Worm (Caenorhabditis elegans) whole organism, young adult: ENCODE results near the gene shc-3.
A peak's percentile ranks its signal among the peaks of the same experiment; 100 is the strongest.

Experiments
- C17E4.6 ChIP-seq: fragments of 200-800 bp; sonication (Bioruptor generic); IDR thresholded peaks from 2 replicates; pipeline ENCODE4 v1.3.6; 2022; ENCODE audit warnings: missing genetic modification reagents, missing genetic modification characterization, missing compliant biosample characterization
- F37B4.10 ChIP-seq: fragments of 200-800 bp; sonication (Bioruptor generic); IDR thresholded peaks from 2 replicates; pipeline ENCODE4 v1.3.6; 2022; ENCODE audit warnings: missing genetic modification characterization, missing compliant biosample characterization
- F49E8.2 ChIP-seq: sonication (generic microtip); optimal IDR thresholded peaks from 3 replicates; lab custom pipeline; 2017; ENCODE audit warnings: missing genetic modification characterization, mild to moderate bottlenecking, missing compliant biosample characterization, antibody characterized with exemption, moderate library complexity; ENCODE audit not compliant: insufficient read depth
- F52B5.7 ChIP-seq: sonication (generic microtip); optimal IDR thresholded peaks from 2 replicates; lab custom pipeline; 2016; ENCODE audit warnings: mild to moderate bottlenecking, missing genetic modification characterization, missing compliant biosample characterization
- F57A8.1 ChIP-seq: fragments of 200-800 bp; sonication (Bioruptor generic); optimal IDR thresholded peaks from 2 replicates; lab custom pipeline; 2018; ENCODE audit warnings: mild to moderate bottlenecking, missing genetic modification characterization, moderate library complexity, missing compliant biosample characterization
- F57C9.4 ChIP-seq: sonication (generic microtip); optimal IDR thresholded peaks from 2 replicates; lab custom pipeline; 2017; ENCODE audit warnings: mild to moderate bottlenecking, missing genetic modification characterization, missing compliant biosample characterization
- K11D2.4 ChIP-seq: fragments of 200-800 bp; sonication (Bioruptor generic); IDR thresholded peaks from 2 replicates; pipeline ENCODE4 v1.3.6; 2022; ENCODE audit warnings: missing genetic modification reagents, missing genetic modification characterization, missing compliant biosample characterization
- T26A5.8 ChIP-seq: sonication (generic microtip); optimal IDR thresholded peaks from 2 replicates; lab custom pipeline; 2016; ENCODE audit warnings: missing genetic modification characterization, missing compliant biosample characterization
- Y56A3A.18 ChIP-seq: fragments of 200-800 bp; sonication (Bioruptor generic); IDR thresholded peaks from 2 replicates; pipeline ENCODE4 v1.3.6; 2022; ENCODE audit warnings: missing genetic modification reagents, missing genetic modification characterization, missing compliant biosample characterization
- Y67H2A.10 ChIP-seq: fragments of 200-800 bp; sonication (Bioruptor generic); conservative IDR thresholded peaks from 2 replicates; pipeline ENCODE4 v1.3.6; 2022; ENCODE audit warnings: missing genetic modification reagents, missing genetic modification characterization, missing compliant biosample characterization
- ZK185.1 ChIP-seq: sonication (generic microtip); optimal IDR thresholded peaks from 2 replicates; lab custom pipeline; 2016; ENCODE audit warnings: mild to moderate bottlenecking, missing genetic modification characterization, missing compliant biosample characterization; ENCODE audit not compliant: poor library complexity, severe bottlenecking
- ceh-100 ChIP-seq: fragments of 200-800 bp; sonication (Bioruptor generic); IDR thresholded peaks from 2 replicates; pipeline ENCODE4 v1.3.6; 2022; ENCODE audit warnings: missing genetic modification reagents, missing genetic modification characterization, missing compliant biosample characterization
- ceh-27 ChIP-seq: fragments of 200-800 bp; sonication (Bioruptor generic); optimal IDR thresholded peaks from 2 replicates; lab custom pipeline; 2018; ENCODE audit warnings: mild to moderate bottlenecking, missing genetic modification characterization, moderate library complexity, missing compliant biosample characterization
- ceh-91 ChIP-seq: fragments of 200-800 bp; sonication (Bioruptor generic); IDR thresholded peaks from 2 replicates; pipeline ENCODE4 v1.3.6; 2022; ENCODE audit warnings: missing genetic modification reagents, missing genetic modification characterization, missing compliant biosample characterization
- chd-7 ChIP-seq: sonication (generic microtip); optimal IDR thresholded peaks from 2 replicates; lab custom pipeline; 2016; ENCODE audit warnings: mild to moderate bottlenecking, missing genetic modification characterization, moderate library complexity, missing compliant biosample characterization
- dpff-1 ChIP-seq: sonication (generic microtip); optimal IDR thresholded peaks from 2 replicates; lab custom pipeline; 2017; ENCODE audit warnings: mild to moderate bottlenecking, missing genetic modification characterization, missing compliant biosample characterization
- efl-1 ChIP-seq: fragments of 150-350 bp; optimal IDR thresholded peaks from 2 replicates; lab custom pipeline; 2014; ENCODE audit warnings: missing biosample characterization, missing genetic modification reagents, missing genetic modification characterization
- egrh-3 ChIP-seq: fragments of 200-800 bp; sonication (Bioruptor generic); IDR thresholded peaks from 2 replicates; pipeline ENCODE4 v1.3.6; 2022; ENCODE audit warnings: missing genetic modification reagents, missing genetic modification characterization, missing compliant biosample characterization
- ekl-4 ChIP-seq: fragments of 200-800 bp; sonication (Bioruptor generic); IDR thresholded peaks from 2 replicates; pipeline ENCODE4 v1.3.6; 2022; ENCODE audit warnings: missing genetic modification reagents, missing genetic modification characterization, missing compliant biosample characterization
- him-1 ChIP-seq: sonication (generic microtip); optimal IDR thresholded peaks from 2 replicates; lab custom pipeline; 2016; ENCODE audit warnings: missing genotype, missing genetic modification reagents, missing genetic modification characterization, missing compliant biosample characterization
- hlh-12 ChIP-seq: sonication (generic microtip); optimal IDR thresholded peaks from 2 replicates; lab custom pipeline; 2016; ENCODE audit warnings: missing genetic modification characterization, missing compliant biosample characterization
- hrde-1 ChIP-seq: sonication (generic microtip); optimal IDR thresholded peaks from 2 replicates; lab custom pipeline; 2016; ENCODE audit warnings: missing genetic modification characterization, mild to moderate bottlenecking, missing compliant biosample characterization, moderate library complexity, missing genotype, missing genetic modification reagents, borderline replicate concordance
- let-526 ChIP-seq: fragments of 200-800 bp; sonication (Bioruptor generic); IDR thresholded peaks from 2 replicates; pipeline ENCODE4 v1.3.6; 2022; ENCODE audit warnings: missing genetic modification reagents, missing genetic modification characterization, missing compliant biosample characterization
- lin-26 ChIP-seq: fragments of 200-800 bp; sonication (Bioruptor generic); IDR thresholded peaks from 2 replicates; pipeline ENCODE4 v1.3.6; 2022; ENCODE audit warnings: missing genetic modification reagents, missing genetic modification characterization, missing compliant biosample characterization
- lsl-1 ChIP-seq: fragments of 200-800 bp; sonication (Bioruptor generic); optimal IDR thresholded peaks from 2 replicates; lab custom pipeline; 2018; ENCODE audit warnings: mild to moderate bottlenecking, missing genetic modification characterization, moderate library complexity, missing compliant biosample characterization
- mcd-1 ChIP-seq: fragments of 200-800 bp; sonication (Bioruptor generic); IDR thresholded peaks from 2 replicates; pipeline ENCODE4 v1.3.6; 2022; ENCODE audit warnings: missing genetic modification reagents, missing genetic modification characterization, missing compliant biosample characterization
- mxl-1 ChIP-seq: sonication (generic microtip); optimal IDR thresholded peaks from 2 replicates; lab custom pipeline; 2016; ENCODE audit warnings: missing genetic modification characterization, missing compliant biosample characterization
- nfya-1 ChIP-seq: sonication (generic microtip); optimal IDR thresholded peaks from 2 replicates; lab custom pipeline; 2017; ENCODE audit warnings: antibody characterized with exemption, missing compliant biosample characterization, missing genetic modification characterization, borderline replicate concordance; ENCODE audit not compliant: insufficient read depth
- nhr-120 ChIP-seq: fragments of 200-800 bp; sonication (Bioruptor generic); IDR thresholded peaks from 2 replicates; pipeline ENCODE4 v1.3.6; 2022; ENCODE audit warnings: missing genetic modification characterization, missing compliant biosample characterization
- nhr-80 ChIP-seq: sonication (generic microtip); optimal IDR thresholded peaks from 2 replicates; lab custom pipeline; 2016; ENCODE audit warnings: missing genetic modification characterization, missing compliant biosample characterization
- pbrm-1 ChIP-seq: fragments of 200-800 bp; sonication (Bioruptor generic); IDR thresholded peaks from 2 replicates; pipeline ENCODE4 v1.3.6; 2022; ENCODE audit warnings: missing genetic modification reagents, missing genetic modification characterization, missing compliant biosample characterization
- pha-4 ChIP-seq: fragments of 150-350 bp; sonication (generic microtip); optimal IDR thresholded peaks from 2 replicates; lab custom pipeline; 2014; ENCODE audit warnings: missing biosample characterization, missing genetic modification reagents, missing genetic modification characterization
- repo-1 ChIP-seq: sonication (generic microtip); optimal IDR thresholded peaks from 2 replicates; lab custom pipeline; 2017; ENCODE audit warnings: mild to moderate bottlenecking, missing genetic modification characterization, missing compliant biosample characterization
- sea-2 ChIP-seq: fragments of 200-800 bp; sonication (Bioruptor generic); IDR thresholded peaks from 2 replicates; pipeline ENCODE4 v1.3.6; 2022; ENCODE audit warnings: missing genetic modification characterization, missing compliant biosample characterization
- snpc-3.4 ChIP-seq: sonication (generic microtip); optimal IDR thresholded peaks from 2 replicates; lab custom pipeline; 2017; ENCODE audit warnings: missing genetic modification characterization, mild to moderate bottlenecking, missing compliant biosample characterization, antibody characterized with exemption, moderate library complexity, missing genotype, missing genetic modification reagents
- snpc-4 ChIP-seq, 5 experiments: fragments of 150-350 bp in 1 of 5; sonication (generic microtip) in 4 of 5; optimal IDR thresholded peaks; 2 replicates each; lab custom pipeline; 2014 to 2018; ENCODE audit warnings: missing genetic modification characterization in 5 of 5, missing biosample characterization in 3 of 5, antibody characterized with exemption in 2 of 5, mild to moderate bottlenecking in 2 of 5, missing compliant biosample characterization in 2 of 5, missing genotype in 2 of 5, moderate library complexity in 2 of 5, missing genetic modification reagents in 1 of 5
- somi-1 ChIP-seq: fragments of 200-800 bp; sonication (Bioruptor generic); optimal IDR thresholded peaks from 2 replicates; lab custom pipeline; 2018; ENCODE audit warnings: mild to moderate bottlenecking, missing genetic modification characterization, missing compliant biosample characterization
- sptf-2 ChIP-seq: fragments of 200-800 bp; sonication (Bioruptor generic); optimal IDR thresholded peaks from 2 replicates; lab custom pipeline; 2018; ENCODE audit warnings: mild to moderate bottlenecking, missing genetic modification characterization, missing compliant biosample characterization
- tbp1 ChIP-seq: fragments of 200-800 bp; sonication (Bioruptor generic); optimal IDR thresholded peaks from 2 replicates; lab custom pipeline; 2018; ENCODE audit warnings: mild to moderate bottlenecking, missing genetic modification characterization, missing compliant biosample characterization
- unc-130 ChIP-seq: sonication (generic microtip); optimal IDR thresholded peaks from 2 replicates; lab custom pipeline; 2016; ENCODE audit warnings: missing genetic modification reagents, missing genetic modification characterization, missing compliant biosample characterization
- zim-3 ChIP-seq: sonication (generic microtip); optimal IDR thresholded peaks from 2 replicates; lab custom pipeline; 2017; ENCODE audit warnings: mild to moderate bottlenecking, missing genetic modification characterization, moderate library complexity, missing compliant biosample characterization
- ztf-25 ChIP-seq: fragments of 200-800 bp; sonication (Bioruptor generic); IDR thresholded peaks from 2 replicates; pipeline ENCODE4 v1.3.6; 2022; ENCODE audit warnings: missing genetic modification reagents, missing genetic modification characterization, missing compliant biosample characterization
- ztf-26 ChIP-seq: sonication (generic microtip); optimal IDR thresholded peaks from 2 replicates; lab custom pipeline; 2017; ENCODE audit warnings: missing genetic modification characterization, missing compliant biosample characterization
- ztf-3 ChIP-seq: fragments of 200-800 bp; sonication (Bioruptor generic); optimal IDR thresholded peaks from 2 replicates; lab custom pipeline; 2018; ENCODE audit warnings: mild to moderate bottlenecking, missing genetic modification characterization, missing compliant biosample characterization
- ztf-6 ChIP-seq: fragments of 200-800 bp; sonication (Bioruptor generic); IDR thresholded peaks from 2 replicates; pipeline ENCODE4 v1.3.6; 2022; ENCODE audit warnings: missing genetic modification reagents, missing genetic modification characterization, missing compliant biosample characterization

Gene shc-3

DNA sequence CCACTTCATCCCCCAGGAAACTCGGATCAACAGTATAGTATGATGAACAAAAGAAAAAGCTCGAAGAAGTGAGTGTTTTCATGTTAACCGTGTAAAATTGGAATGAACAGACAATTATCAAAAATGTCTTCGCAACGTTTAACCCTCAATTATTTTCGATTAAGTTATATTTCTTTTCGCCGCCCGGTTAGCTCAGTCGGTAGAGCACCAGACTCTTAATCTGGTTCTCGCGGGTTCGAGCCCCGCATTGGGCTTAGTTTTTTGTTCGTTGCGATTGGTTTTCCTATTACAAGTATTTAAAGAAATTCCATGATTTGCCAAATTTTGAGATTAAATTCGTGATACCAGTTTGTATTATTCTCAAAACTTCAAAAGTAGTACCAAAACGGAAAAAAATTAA is 12.4 kb downstream of the shc-3 start (continued):
- no peak for TF ChIP-seq him-1
- no peak for TF ChIP-seq ceh-91 (GFP tag; lab: Robert Waterston, UW)
- no peak for TF ChIP-seq C17E4.6 (GFP tag; lab: Robert Waterston, UW)
- TF ChIP-seq mcd-1 (GFP tag; lab: Robert Waterston, UW): peak; percentile 34
- no peak for TF ChIP-seq pha-4
- TF ChIP-seq ZK185.1 (tag; lab: Kevin White, UChicago): peak; percentile 17
- TF ChIP-seq ceh-100 (GFP tag; lab: Robert Waterston, UW): no peak
- TF ChIP-seq K11D2.4 (GFP tag; lab: Robert Waterston, UW): no peak
- no peak for TF ChIP-seq snpc-3.4 (tag; lab: Kevin White, UChicago)
- TF ChIP-seq F52B5.7 (tag; lab: Kevin White, UChicago): no peak
- TF ChIP-seq ztf-6 (GFP tag; lab: Robert Waterston, UW): no peak
- no peak for TF ChIP-seq F57A8.1 (GFP tag; lab: Kevin White, UChicago)
- TF ChIP-seq somi-1 (GFP tag; lab: Kevin White, UChicago): no peak
- peak; percentile 87 for TF ChIP-seq lin-26 (GFP tag; lab: Robert Waterston, UW)
- TF ChIP-seq let-526: no peak
- TF ChIP-seq efl-1: no peak
- TF ChIP-seq, all 124 proteins: peak for 22

DNA sequence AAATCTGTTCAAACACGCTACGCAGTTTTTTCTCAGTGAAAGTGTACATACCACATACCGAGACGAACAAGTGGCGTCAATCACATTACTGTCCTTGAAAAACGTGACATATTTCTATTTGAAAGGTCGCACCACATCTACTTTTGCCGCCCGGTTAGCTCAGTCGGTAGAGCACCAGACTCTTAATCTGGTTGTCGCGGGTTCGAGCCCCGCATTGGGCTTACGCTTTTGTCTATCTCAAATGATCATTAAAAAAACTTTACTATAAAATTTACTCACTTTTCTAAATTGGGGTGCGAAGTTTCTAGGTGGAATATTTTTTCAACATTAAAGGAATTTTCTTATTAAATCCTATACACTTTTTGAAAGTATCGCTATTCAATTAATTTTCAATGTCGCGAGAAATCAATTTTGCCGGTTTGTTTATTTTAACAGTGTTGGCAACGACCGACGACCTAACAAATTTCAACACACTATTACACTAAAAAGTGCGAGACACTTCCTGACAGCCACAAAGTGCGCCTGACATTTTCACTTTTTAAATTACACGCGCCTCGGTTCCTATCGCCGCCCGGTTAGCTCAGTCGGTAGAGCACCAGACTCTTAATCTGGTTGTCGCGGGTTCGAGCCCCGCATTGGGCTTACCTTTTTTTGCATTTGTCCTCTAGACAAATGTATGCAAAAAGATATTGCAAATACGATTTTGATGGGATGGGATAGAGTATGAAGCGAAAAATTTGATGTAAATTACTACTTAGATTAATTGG is 13.1 kb downstream of the shc-3 start:
- TF ChIP-seq nfya-1 (tag; lab: Kevin White, UChicago): no peak
- TF ChIP-seq Y56A3A.18 (GFP tag; lab: Robert Waterston, UW): peak; percentile 85
- TF ChIP-seq pbrm-1 (GFP tag; lab: Robert Waterston, UW): peak; percentile 87
- TF ChIP-seq let-526: 0 out of 2 replicates have a peak, but pooled peaks have one; percentile 25
- TF ChIP-seq chd-7 (tag; lab: Kevin White, UChicago): no peak
- TF ChIP-seq zim-3 (tag; lab: Kevin White, UChicago): peak; percentile 43
- TF ChIP-seq ztf-26 (tag; lab: Kevin White, UChicago): peak; percentile 53
- peak; percentile 65 for TF ChIP-seq T26A5.8
- no peak for TF ChIP-seq F57C9.4 (tag; lab: Kevin White, UChicago)
- no peak for TF ChIP-seq hlh-12 (tag; lab: Kevin White, UChicago)
- peak; percentile 22 for TF ChIP-seq unc-130
- peak; percentile 65 for TF ChIP-seq snpc-4 (GFP tag; optimal IDR thresholded peaks at IDR 0.05; lab: Kevin White, UChicago)
- peak in 2 of 4 experiments; percentile 20 to 57 for TF ChIP-seq snpc-4 (tag; optimal IDR thresholded peaks at IDR 0.05; lab: Kevin White, UChicago)
- peak; percentile 88 for TF ChIP-seq tbp1
- TF ChIP-seq sea-2: peak; percentile 10; the same call in 1 of the 2 replicates
- peak; percentile 13 for TF ChIP-seq nhr-80 (tag; lab: Kevin White, UChicago)
- TF ChIP-seq Y67H2A.10 (GFP tag; lab: Robert Waterston, UW): no peak
- TF ChIP-seq dpff-1 (tag; lab: Kevin White, UChicago): peak; percentile 66
- TF ChIP-seq ztf-3: no peak
- TF ChIP-seq repo-1: peak; percentile 25
- TF ChIP-seq ekl-4: peak; percentile 58; the same call in 1 of the 2 replicates
- no peak for TF ChIP-seq F49E8.2 (tag; lab: Kevin White, UChicago)
- TF ChIP-seq him-1: peak; percentile 23
- TF ChIP-seq ceh-27: peak; percentile 2
- TF ChIP-seq lsl-1: no peak
- TF ChIP-seq sptf-2 (GFP tag; lab: Kevin White, UChicago): no peak
- TF ChIP-seq egrh-3 (GFP tag; lab: Robert Waterston, UW): no peak; the same call in 1 of the 2 replicates
- peak; percentile 94 for TF ChIP-seq ztf-25 (GFP tag; lab: Robert Waterston, UW)
- TF ChIP-seq F37B4.10: no peak
- TF ChIP-seq nhr-120 (GFP tag; lab: Robert Waterston, UW): 0 out of 2 replicates have a peak, but pooled peaks have one; percentile 80
- peak; percentile 37 for TF ChIP-seq mxl-1 (tag; lab: Kevin White, UChicago)
- peak; percentile 44 for TF ChIP-seq mcd-1 (GFP tag; lab: Robert Waterston, UW)
- peak; percentile 50 for TF ChIP-seq hrde-1 (tag; lab: Kevin White, UChicago)
